Worm (Caenorhabditis elegans) whole organism, L4/young adult: ENCODE measurements around the gene rbr-2.

ENCODE experiments used
- W03F9.2 ChIP-seq: fragments of 150-350 bp; optimal IDR thresholded peaks from 2 replicates; lab custom pipeline; 2014; ENCODE audit warnings: missing biosample characterization, missing genetic modification characterization
- dao-5 ChIP-seq: sonication (generic microtip); optimal IDR thresholded peaks from 2 replicates; lab custom pipeline; 2016; ENCODE audit warnings: missing genotype, missing genetic modification characterization, moderate library complexity, missing compliant biosample characterization
- him-1 ChIP-seq: sonication (generic microtip); optimal IDR thresholded peaks from 2 replicates; lab custom pipeline; 2016; ENCODE audit warnings: missing genotype, missing genetic modification reagents, missing genetic modification characterization, missing compliant biosample characterization

DNA sequence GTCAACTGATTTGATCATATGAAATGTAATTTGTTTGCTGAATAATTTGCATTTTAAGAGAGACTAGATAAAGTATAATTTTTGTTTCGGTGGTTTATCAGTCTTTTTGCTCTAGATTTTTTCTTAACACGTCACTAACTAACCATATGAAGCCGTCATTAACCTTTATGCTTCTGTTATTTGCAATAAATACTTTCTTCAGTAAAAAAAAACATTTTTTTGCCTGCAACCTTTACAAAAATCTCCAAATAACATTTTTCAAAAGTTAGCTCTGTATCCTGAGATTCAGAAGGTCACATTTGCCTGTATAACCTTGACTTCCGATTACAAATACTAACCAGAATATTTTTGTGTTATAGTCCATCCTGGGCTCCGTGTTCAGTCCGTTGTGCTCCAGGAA is 50.9 kb downstream of the rbr-2 start:
- no peak for TF ChIP-seq dao-5 (tag; lab: Kevin White, UChicago)
- TF ChIP-seq him-1: no peak
- no peak for TF ChIP-seq W03F9.2 (tag; lab: Kevin White, UChicago)
